Worm (Caenorhabditis elegans) whole organism, L1 larva: ENCODE data around the gene str-32.

ENCODE experiments used
- C34B4.2 ChIP-seq: sonication (generic microtip); optimal IDR thresholded peaks from 2 replicates; lab custom pipeline; 2017; ENCODE audit warnings: mild to moderate bottlenecking, missing genetic modification characterization, missing compliant biosample characterization
- F16B12.6 ChIP-seq: fragments of 150-350 bp; optimal IDR thresholded peaks from 2 replicates; lab custom pipeline; 2014; ENCODE audit warnings: missing biosample characterization, missing genetic modification characterization
- Y116A8C.19 ChIP-seq: sonication (generic microtip); optimal IDR thresholded peaks from 2 replicates; lab custom pipeline; 2016; ENCODE audit warnings: missing compliant biosample characterization, missing genetic modification characterization, borderline replicate concordance
- alr-1 ChIP-seq: fragments of 200-800 bp; sonication (Bioruptor generic); optimal IDR thresholded peaks from 2 replicates; lab custom pipeline; 2018; ENCODE audit warnings: borderline replicate concordance, mild to moderate bottlenecking, missing genetic modification characterization, missing compliant biosample characterization
- ceh-63 ChIP-seq: fragments of 200-800 bp; sonication (Bioruptor generic); optimal IDR thresholded peaks from 2 replicates; lab custom pipeline; 2018; ENCODE audit warnings: mild to moderate bottlenecking, missing genetic modification characterization, missing compliant biosample characterization
- ceh-8 ChIP-seq: fragments of 200-800 bp; sonication (Bioruptor generic); optimal IDR thresholded peaks from 2 replicates; lab custom pipeline; 2018; ENCODE audit warnings: mild to moderate bottlenecking, missing genetic modification characterization, moderate library complexity, missing compliant biosample characterization
- ceh-90 ChIP-seq: sonication (generic microtip); optimal IDR thresholded peaks from 2 replicates; lab custom pipeline; 2016; ENCODE audit warnings: missing genetic modification characterization, missing compliant biosample characterization
- dpl-1 ChIP-seq, 3 experiments: fragments of 150-350 bp in 2 of 3; sonication (generic microtip) in 1 of 3; optimal IDR thresholded peaks; 2 replicates each; lab custom pipeline; 2014 to 2017; ENCODE audit warnings: missing biosample characterization in 3 of 3, missing genetic modification characterization in 3 of 3, missing genetic modification reagents in 3 of 3
- dsc-1 ChIP-seq: sonication (generic microtip); optimal IDR thresholded peaks from 2 replicates; lab custom pipeline; 2016; ENCODE audit warnings: mild to moderate bottlenecking, missing genetic modification characterization, missing compliant biosample characterization
- efl-1 ChIP-seq, 4 experiments: fragments of 150-350 bp; optimal IDR thresholded peaks in 3 of 4; peaks in 1 of 4; 1 replicate in 1 of 4; 2 replicates in 3 of 4; lab custom pipeline; 2014; ENCODE audit warnings: missing biosample characterization in 2 of 4, missing genetic modification characterization in 2 of 4, missing genetic modification reagents in 2 of 4
- elt-2 ChIP-seq: sonication (generic microtip); optimal IDR thresholded peaks from 2 replicates; lab custom pipeline; 2016; ENCODE audit warnings: missing genetic modification characterization, mild to moderate bottlenecking, inconsistent platforms, missing compliant biosample characterization, missing genetic modification reagents
- elt-3 ChIP-seq, 6 experiments: fragments of 150-350 bp in 1 of 6; sonication (generic microtip); optimal IDR thresholded peaks; 2 replicates each; lab custom pipeline; 2017 to 2018; ENCODE audit warnings: missing biosample characterization in 6 of 6, missing genetic modification characterization in 6 of 6, inconsistent platforms in 1 of 6
- hlh-17 ChIP-seq: fragments of 200-800 bp; sonication (Bioruptor generic); optimal IDR thresholded peaks from 2 replicates; lab custom pipeline; 2018; ENCODE audit warnings: missing genetic modification characterization, mild to moderate bottlenecking, missing compliant biosample characterization, moderate library complexity, borderline replicate concordance
- hlh-4 ChIP-seq: sonication (generic microtip); optimal IDR thresholded peaks from 2 replicates; lab custom pipeline; 2016; ENCODE audit warnings: mild to moderate bottlenecking, missing genetic modification characterization, missing compliant biosample characterization
- hpl-2 ChIP-seq: fragments of 150-350 bp; optimal IDR thresholded peaks from 2 replicates; lab custom pipeline; 2014; ENCODE audit warnings: missing biosample characterization, missing genetic modification reagents, missing genetic modification characterization
- isw-1 ChIP-seq: fragments of 200-800 bp; sonication (Bioruptor generic); IDR thresholded peaks from 2 replicates; pipeline ENCODE4 v1.3.6; 2022; ENCODE audit warnings: missing genetic modification characterization, missing compliant biosample characterization
- lin-14 ChIP-seq: fragments of 200-800 bp; sonication (Bioruptor generic); optimal IDR thresholded peaks from 2 replicates; lab custom pipeline; 2018; ENCODE audit warnings: mild to moderate bottlenecking, missing genetic modification characterization, moderate library complexity, missing compliant biosample characterization
- mdl-1 ChIP-seq, 2 experiments: fragments of 150-350 bp; optimal IDR thresholded peaks; 2 replicates each; lab custom pipeline; 2014 to 2017; ENCODE audit warnings: missing biosample characterization in 2 of 2, missing genetic modification characterization in 2 of 2, inconsistent platforms in 1 of 2
- nhr-12 ChIP-seq: sonication (generic microtip); optimal IDR thresholded peaks from 2 replicates; lab custom pipeline; 2017; ENCODE audit warnings: missing biosample characterization, missing genetic modification characterization
- nhr-20 ChIP-seq: sonication (generic microtip); optimal IDR thresholded peaks from 2 replicates; lab custom pipeline; 2016; ENCODE audit warnings: mild to moderate bottlenecking, missing genetic modification characterization, missing compliant biosample characterization
- nhr-47 ChIP-seq: sonication (generic microtip); optimal IDR thresholded peaks from 2 replicates; lab custom pipeline; 2016; ENCODE audit warnings: mild to moderate bottlenecking, missing genetic modification characterization, moderate library complexity, missing compliant biosample characterization
- nhr-71 ChIP-seq: sonication (generic microtip); optimal IDR thresholded peaks from 2 replicates; lab custom pipeline; 2016; ENCODE audit warnings: mild to moderate bottlenecking, missing genetic modification characterization, moderate library complexity, missing compliant biosample characterization
- nhr-84 ChIP-seq: sonication (generic microtip); optimal IDR thresholded peaks from 2 replicates; lab custom pipeline; 2017; ENCODE audit warnings: missing biosample characterization, missing genetic modification characterization
- nhr-85 ChIP-seq: sonication (generic microtip); peaks from one replicate; lab custom pipeline; 2016; ENCODE audit warnings: missing genetic modification characterization, inconsistent platforms, missing compliant biosample characterization
- pax-3 ChIP-seq: fragments of 200-800 bp; sonication (Bioruptor generic); optimal IDR thresholded peaks from 2 replicates; lab custom pipeline; 2018; ENCODE audit warnings: mild to moderate bottlenecking, missing genetic modification characterization, moderate library complexity, missing compliant biosample characterization
- rnt-1 ChIP-seq: sonication (generic microtip); optimal IDR thresholded peaks from 2 replicates; lab custom pipeline; 2016; ENCODE audit warnings: mild to moderate bottlenecking, missing genetic modification characterization, moderate library complexity, missing compliant biosample characterization
- snpc-4 ChIP-seq: fragments of 150-350 bp; optimal IDR thresholded peaks from 2 replicates; lab custom pipeline; 2014; ENCODE audit warnings: missing biosample characterization, missing genetic modification characterization
- sox-4 ChIP-seq: sonication (generic microtip); optimal IDR thresholded peaks from 2 replicates; lab custom pipeline; 2016; ENCODE audit warnings: missing genetic modification characterization, missing compliant biosample characterization
- sptf-1 ChIP-seq: fragments of 150-350 bp; optimal IDR thresholded peaks from 2 replicates; lab custom pipeline; 2014; ENCODE audit warnings: missing biosample characterization, missing genetic modification characterization
- tbx-2 ChIP-seq: sonication (generic microtip); optimal IDR thresholded peaks from 2 replicates; lab custom pipeline; 2016; ENCODE audit warnings: missing genetic modification characterization, missing compliant biosample characterization
- tlp-1 ChIP-seq: fragments of 150-350 bp; optimal IDR thresholded peaks from 2 replicates; lab custom pipeline; 2014; ENCODE audit warnings: missing biosample characterization, missing genetic modification characterization
- unc-130 ChIP-seq: fragments of 150-350 bp; optimal IDR thresholded peaks from 2 replicates; lab custom pipeline; 2017; ENCODE audit warnings: missing biosample characterization, missing genetic modification characterization, inconsistent platforms
- unc-62 ChIP-seq: fragments of 150-350 bp; optimal IDR thresholded peaks from 2 replicates; lab custom pipeline; 2014; ENCODE audit warnings: missing biosample characterization, missing genetic modification reagents, missing genetic modification characterization
- unc-86 ChIP-seq: sonication (generic microtip); optimal IDR thresholded peaks from 2 replicates; lab custom pipeline; 2016; ENCODE audit warnings: missing genetic modification characterization, missing compliant biosample characterization
- vab-15 ChIP-seq: sonication (generic microtip); optimal IDR thresholded peaks from 2 replicates; lab custom pipeline; 2017; ENCODE audit warnings: missing genotype, mild to moderate bottlenecking, missing genetic modification characterization, missing compliant biosample characterization
- zag-1 ChIP-seq: fragments of 150-350 bp; optimal IDR thresholded peaks from 2 replicates; lab custom pipeline; 2014; ENCODE audit warnings: missing biosample characterization, missing genetic modification characterization

The str-32 gene

ce11 chrV:4895744-4896143, 14.5 kb upstream of the str-32 start, which contains the start of gene ugt-9 (continued):
- no peak for TF ChIP-seq F16B12.6 (tag; lab: Kevin White, UChicago)
- TF ChIP-seq pax-3 (tag; lab: Kevin White, UChicago), result no peak
- peak in 3 of 6 experiments; percentile 58 to 84 (median 61) for TF ChIP-seq elt-3 (tag; optimal IDR thresholded peaks at IDR 0.05; lab: Kevin White, UChicago)
- peak; percentile 57 for TF ChIP-seq nhr-71
- TF ChIP-seq unc-62 (GFP tag; lab: Kevin White, UChicago), result no peak
- TF ChIP-seq sptf-1 (tag; lab: Kevin White, UChicago), result no peak
- no peak for TF ChIP-seq mdl-1 (tag; optimal IDR thresholded peaks at IDR 0.05; lab: Kevin White, UChicago)
- TF ChIP-seq isw-1 (GFP tag; lab: Robert Waterston, UW), result no peak
- no peak for TF ChIP-seq alr-1 (tag; lab: Kevin White, UChicago)
- TF ChIP-seq hlh-17 (GFP tag; lab: Kevin White, UChicago), result no peak
- TF ChIP-seq sox-4 (tag; lab: Kevin White, UChicago), result no peak
- TF ChIP-seq nhr-12 (tag; lab: Kevin White, UChicago), result no peak
- no peak for TF ChIP-seq Y116A8C.19 (tag; lab: Kevin White, UChicago)

- no peak for TF ChIP-seq dsc-1 (tag; lab: Kevin White, UChicago)
- no peak for TF ChIP-seq C34B4.2 (tag; lab: Kevin White, UChicago)
- no peak for TF ChIP-seq unc-86 (tag; lab: Kevin White, UChicago)
- no peak for TF ChIP-seq rnt-1 (tag; lab: Kevin White, UChicago)
- no peak for TF ChIP-seq ceh-90 (tag; lab: Kevin White, UChicago)
- TF ChIP-seq hpl-2 (GFP tag; lab: Kevin White, UChicago), result no peak
- no peak for TF ChIP-seq zag-1 (tag; lab: Kevin White, UChicago)
- TF ChIP-seq snpc-4, result no peak
- no peak for TF ChIP-seq nhr-84 (tag; lab: Kevin White, UChicago)
- TF ChIP-seq ceh-8 (GFP tag; lab: Kevin White, UChicago), result no peak
- TF ChIP-seq nhr-47 (tag; lab: Kevin White, UChicago), result no peak
- TF ChIP-seq isw-1 (GFP tag; lab: Robert Waterston, UW), result no peak
- no peak for TF ChIP-seq tbx-2 (tag; lab: Kevin White, UChicago)
- no peak for TF ChIP-seq elt-2
- no peak for TF ChIP-seq unc-130
- TF ChIP-seq tlp-1, result no peak
- TF ChIP-seq hlh-4, result no peak
- TF ChIP-seq lin-14 (GFP tag; lab: Kevin White, UChicago), result no peak
- no peak for TF ChIP-seq ceh-63 (GFP tag; lab: Kevin White, UChicago)
- no peak for TF ChIP-seq nhr-85 (tag; lab: Kevin White, UChicago)
- TF ChIP-seq, all 84 proteins: peak for 0
These were observed 13.7 kb upstream of the str-32 start, which contains the start of gene ugt-11 for ce11 chrV:4894971-4895370. Gene ugt-11, minus strand, starts transcription at chrV:4895071.

- TF ChIP-seq efl-1 (optimal IDR thresholded peaks at IDR 0.05; lab: Kevin White, UChicago) (no peak), efl-1 (GFP tag; optimal IDR thresholded peaks at IDR 0.05 in 1 of 2; lab: Kevin White, UChicago) (no peak), isw-1 (GFP tag; lab: Robert Waterston, UW) (no peak), dpl-1 (GFP tag; optimal IDR thresholded peaks at IDR 0.05; lab: Kevin White, UChicago) (no peak)
These were observed 10.0 kb upstream of the str-32 start for ce11 chrV:4891305-4891704.

- no peak for TF ChIP-seq vab-15 (tag; lab: Kevin White, UChicago)
- TF ChIP-seq nhr-20, result no peak
- TF ChIP-seq efl-1 (optimal IDR thresholded peaks at IDR 0.05; lab: Kevin White, UChicago), result no peak
- TF ChIP-seq efl-1 (GFP tag; optimal IDR thresholded peaks at IDR 0.05 in 1 of 2; lab: Kevin White, UChicago), result peak in 1 of 2 experiments; percentile 15
These were observed 9.5 kb upstream of the str-32 start for ce11 chrV:4890781-4891180.
